Worm (Caenorhabditis elegans): ENCODE data around the gene srxa-14.

ce11 chrV:20639294-20639693 lies at the start of gene srxa-14:
- TF ChIP-seq unc-130 (tag; optimal IDR thresholded peaks at IDR 0.05) (no peak), ces-1 (GFP tag; optimal IDR thresholded peaks at IDR 0.05) (no peak), nhr-28 (tag; optimal IDR thresholded peaks at IDR 0.05) (no peak), snpc-4 (tag; optimal IDR thresholded peaks at IDR 0.05) (no peak), nhr-12 (tag; optimal IDR thresholded peaks at IDR 0.05) (no peak), jun-1 (tag; optimal IDR thresholded peaks at IDR 0.05) (no peak), tbx-2 (tag; optimal IDR thresholded peaks at IDR 0.05) (no peak), lin-14 (GFP tag; optimal IDR thresholded peaks at IDR 0.05) (no peak), mep-1 (tag; optimal IDR thresholded peaks at IDR 0.05) (no peak), ceh-8 (GFP tag; optimal IDR thresholded peaks at IDR 0.05) (no peak), nhr-77 (tag; optimal IDR thresholded peaks at IDR 0.05) (no peak)

All from whole organism, L1 larva.